Worm (Caenorhabditis elegans): Measurements from ENCODE around the gene fbxa-6.

DNA sequence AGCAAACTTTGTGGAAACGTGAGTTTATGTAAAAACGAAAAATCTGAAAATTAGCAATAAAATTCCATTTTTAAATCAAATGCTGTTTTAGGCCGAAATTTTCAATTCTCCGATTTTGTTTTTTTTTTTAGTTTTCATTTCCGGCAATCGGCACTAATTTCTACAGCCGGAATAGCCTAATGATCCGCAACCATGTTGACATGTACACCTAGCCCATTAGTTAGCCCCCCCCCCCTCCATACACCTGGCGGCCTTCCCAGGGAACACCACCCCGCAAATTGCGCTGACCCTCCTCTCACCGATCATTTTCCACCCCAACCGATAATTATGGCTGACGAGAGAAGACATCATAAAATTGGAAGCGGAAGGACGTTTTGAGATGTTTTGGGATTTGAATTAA is 36.6 kb upstream of the fbxa-6 start:
- no peak for TF ChIP-seq ets-4 (GFP tag; optimal IDR thresholded peaks at IDR 0.05)
- TF ChIP-seq aptf-2 (GFP tag; conservative IDR thresholded peaks at IDR 0.05), result no peak
- TF ChIP-seq tlf-1 (GFP tag; optimal IDR thresholded peaks at IDR 0.05), result no peak
- TF ChIP-seq let-607 (tag; optimal IDR thresholded peaks at IDR 0.05), result no peak
- no peak for TF ChIP-seq lin-35 (GFP tag; optimal IDR thresholded peaks at IDR 0.05)
- no peak for TF ChIP-seq somi-1 (GFP tag; optimal IDR thresholded peaks at IDR 0.05)
- no peak for TF ChIP-seq lsl-1 (GFP tag; optimal IDR thresholded peaks at IDR 0.05)
- TF ChIP-seq dox-1 (GFP tag; IDR thresholded peaks at IDR 0.05), result no peak
- TF ChIP-seq atf-7 (tag; optimal IDR thresholded peaks at IDR 0.05), result no peak
- TF ChIP-seq tbx-9 (tag; optimal IDR thresholded peaks at IDR 0.05; ENCODE audit: borderline replicate concordance), result no peak
- no peak for TF ChIP-seq nhr-90 (tag; optimal IDR thresholded peaks at IDR 0.05)
- TF ChIP-seq B0019.2 (GFP tag; conservative IDR thresholded peaks at IDR 0.05), result no peak
- no peak for TF ChIP-seq snpc-1.1 (tag; optimal IDR thresholded peaks at IDR 0.05; ENCODE audit: insufficient read depth)
- TF ChIP-seq unc-130 (GFP tag; optimal IDR thresholded peaks at IDR 0.05), result no peak

All from whole organism, young adult.